Worm (Caenorhabditis elegans) whole organism, L2 larva: ENCODE results near the gene C11H1.9.

Source experiments
- C34F6.9 ChIP-seq: fragments of 150-350 bp; optimal IDR thresholded peaks from 2 replicates; lab custom pipeline; 2014; ENCODE audit warnings: missing biosample characterization, missing genetic modification characterization
- F13H6.1 ChIP-seq: sonication (generic microtip); optimal IDR thresholded peaks from 2 replicates; lab custom pipeline; 2016; ENCODE audit warnings: missing genetic modification characterization, missing compliant biosample characterization
- R02D3.7 ChIP-seq: fragments of 150-350 bp; optimal IDR thresholded peaks from 2 replicates; lab custom pipeline; 2014; ENCODE audit warnings: missing biosample characterization, missing genetic modification characterization
- Y55F3AM.14 ChIP-seq: fragments of 200-800 bp; sonication (Bioruptor generic); optimal IDR thresholded peaks from 2 replicates; lab custom pipeline; 2018; ENCODE audit warnings: mild to moderate bottlenecking, missing genetic modification characterization, missing compliant biosample characterization
- ZK546.5 ChIP-seq: sonication (generic microtip); optimal IDR thresholded peaks from 2 replicates; lab custom pipeline; 2017; ENCODE audit warnings: missing biosample characterization, missing genetic modification characterization
- alr-1 ChIP-seq: fragments of 150-350 bp; optimal IDR thresholded peaks from 2 replicates; lab custom pipeline; 2014; ENCODE audit warnings: missing biosample characterization, missing genetic modification characterization
- aly-2 ChIP-seq: fragments of 150-350 bp; optimal IDR thresholded peaks from 2 replicates; lab custom pipeline; 2014; ENCODE audit warnings: missing biosample characterization, missing genetic modification characterization
- ama-1 ChIP-seq: fragments of 150-350 bp; optimal IDR thresholded peaks from 2 replicates; lab custom pipeline; 2018; ENCODE audit warnings: inconsistent platforms
- blmp-1 ChIP-seq: sonication (generic microtip); optimal IDR thresholded peaks from 2 replicates; lab custom pipeline; 2017; ENCODE audit warnings: missing genetic modification characterization, mild to moderate bottlenecking, missing compliant biosample characterization, antibody characterized with exemption, moderate library complexity; ENCODE audit not compliant: insufficient read depth
- ceh-16 ChIP-seq: fragments of 150-350 bp; optimal IDR thresholded peaks from 2 replicates; lab custom pipeline; 2014; ENCODE audit warnings: missing biosample characterization, missing genetic modification characterization
- ceh-82 ChIP-seq: fragments of 150-350 bp; optimal IDR thresholded peaks from 2 replicates; lab custom pipeline; 2014; ENCODE audit warnings: missing biosample characterization, missing genetic modification characterization
- crh-2 ChIP-seq: sonication (generic microtip); optimal IDR thresholded peaks from 2 replicates; lab custom pipeline; 2017; ENCODE audit warnings: missing biosample characterization, missing genetic modification characterization
- dmd-4 ChIP-seq: sonication (generic microtip); optimal IDR thresholded peaks from 2 replicates; lab custom pipeline; 2017; ENCODE audit warnings: missing biosample characterization, missing genetic modification characterization
- egl-27 ChIP-seq: sonication (generic microtip); optimal IDR thresholded peaks from 3 replicates; lab custom pipeline; 2017; ENCODE audit warnings: missing biosample characterization, missing genetic modification reagents, missing genetic modification characterization
- elt-1 ChIP-seq: fragments of 150-350 bp; optimal IDR thresholded peaks from 2 replicates; lab custom pipeline; 2014; ENCODE audit warnings: missing biosample characterization, missing genetic modification characterization
- elt-3 ChIP-seq: sonication (generic microtip); optimal IDR thresholded peaks from 2 replicates; lab custom pipeline; 2017; ENCODE audit warnings: missing biosample characterization, missing genetic modification characterization
- fos-1 ChIP-seq: fragments of 150-350 bp; optimal IDR thresholded peaks from 2 replicates; lab custom pipeline; 2014; ENCODE audit warnings: missing biosample characterization, missing genetic modification characterization
- gmeb-1 ChIP-seq: fragments of 150-350 bp; optimal IDR thresholded peaks from 2 replicates; lab custom pipeline; 2014; ENCODE audit warnings: missing biosample characterization, missing genetic modification characterization
- lin-13 ChIP-seq: fragments of 150-350 bp; optimal IDR thresholded peaks from 2 replicates; lab custom pipeline; 2014; ENCODE audit warnings: missing biosample characterization, missing genetic modification reagents, missing genetic modification characterization
- lin-39 ChIP-seq: fragments of 150-350 bp; optimal IDR thresholded peaks from 2 replicates; lab custom pipeline; 2014; ENCODE audit warnings: missing biosample characterization, missing genetic modification reagents, missing genetic modification characterization
- lsy-2 ChIP-seq, 2 experiments: fragments of 150-350 bp in 1 of 2; sonication (generic microtip) in 1 of 2; optimal IDR thresholded peaks; 2 replicates each; lab custom pipeline; 2014 to 2017; ENCODE audit warnings: missing biosample characterization in 2 of 2, missing genetic modification characterization in 2 of 2
- mbf-1 ChIP-seq: sonication (generic microtip); optimal IDR thresholded peaks from 2 replicates; lab custom pipeline; 2017; ENCODE audit warnings: missing biosample characterization, missing genetic modification characterization
- mdl-1 ChIP-seq, 2 experiments: fragments of 150-350 bp in 1 of 2; sonication (generic microtip) in 1 of 2; optimal IDR thresholded peaks; 2 replicates each; lab custom pipeline; 2017; ENCODE audit warnings: missing biosample characterization in 2 of 2, missing genetic modification characterization in 2 of 2
- nhr-10 ChIP-seq: sonication (generic microtip); optimal IDR thresholded peaks from 2 replicates; lab custom pipeline; 2017; ENCODE audit warnings: missing biosample characterization, missing genetic modification characterization
- nhr-11 ChIP-seq: fragments of 150-350 bp; optimal IDR thresholded peaks from 2 replicates; lab custom pipeline; 2014; ENCODE audit warnings: missing biosample characterization, missing genetic modification characterization
- nhr-12 ChIP-seq: fragments of 150-350 bp; optimal IDR thresholded peaks from 2 replicates; lab custom pipeline; 2014; ENCODE audit warnings: missing biosample characterization, missing genetic modification characterization
- nhr-129 ChIP-seq: fragments of 150-350 bp; optimal IDR thresholded peaks from 2 replicates; lab custom pipeline; 2014; ENCODE audit warnings: missing biosample characterization, missing genetic modification characterization
- nhr-21 ChIP-seq: fragments of 150-350 bp; optimal IDR thresholded peaks from 2 replicates; lab custom pipeline; 2014; ENCODE audit warnings: missing biosample characterization, missing genetic modification characterization
- nhr-23 ChIP-seq: fragments of 150-350 bp; optimal IDR thresholded peaks from 2 replicates; lab custom pipeline; 2014; ENCODE audit warnings: missing biosample characterization, missing genetic modification reagents, missing genetic modification characterization
- nhr-237 ChIP-seq: fragments of 150-350 bp; optimal IDR thresholded peaks from 2 replicates; lab custom pipeline; 2014; ENCODE audit warnings: missing biosample characterization, missing genetic modification characterization
- nhr-77 ChIP-seq: fragments of 150-350 bp; optimal IDR thresholded peaks from 2 replicates; lab custom pipeline; 2014; ENCODE audit warnings: missing biosample characterization, missing genetic modification characterization
- sem-4 ChIP-seq: fragments of 150-350 bp; optimal IDR thresholded peaks from 2 replicates; lab custom pipeline; 2014; ENCODE audit warnings: missing biosample characterization, missing genetic modification reagents, missing genetic modification characterization
- skn-1 ChIP-seq: sonication (generic microtip); optimal IDR thresholded peaks from 2 replicates; lab custom pipeline; 2017; ENCODE audit warnings: missing biosample characterization, missing genetic modification characterization
- sma-3 ChIP-seq: sonication (generic microtip); optimal IDR thresholded peaks from 2 replicates; lab custom pipeline; 2016; ENCODE audit warnings: missing genetic modification reagents, missing genetic modification characterization, missing compliant biosample characterization
- unc-39 ChIP-seq: fragments of 150-350 bp; optimal IDR thresholded peaks from 2 replicates; lab custom pipeline; 2014; ENCODE audit warnings: missing biosample characterization, missing genetic modification characterization
- unc-55 ChIP-seq: fragments of 150-350 bp; sonication (generic microtip); optimal IDR thresholded peaks from 3 replicates; lab custom pipeline; 2014; ENCODE audit warnings: missing biosample characterization, missing genetic modification reagents, missing genetic modification characterization
- unc-62 ChIP-seq: fragments of 150-350 bp; optimal IDR thresholded peaks from 2 replicates; lab custom pipeline; 2014; ENCODE audit warnings: missing biosample characterization, missing genetic modification reagents, missing genetic modification characterization
- zag-1 ChIP-seq: fragments of 150-350 bp; optimal IDR thresholded peaks from 2 replicates; lab custom pipeline; 2014; ENCODE audit warnings: missing biosample characterization, missing genetic modification characterization
- ztf-11 ChIP-seq: sonication (generic microtip); optimal IDR thresholded peaks from 2 replicates; lab custom pipeline; 2017; ENCODE audit warnings: missing biosample characterization, missing genetic modification characterization
- ztf-4 ChIP-seq: fragments of 150-350 bp; optimal IDR thresholded peaks from 2 replicates; lab custom pipeline; 2014; ENCODE audit warnings: missing biosample characterization, missing genetic modification characterization

Gene C11H1.9

DNA sequence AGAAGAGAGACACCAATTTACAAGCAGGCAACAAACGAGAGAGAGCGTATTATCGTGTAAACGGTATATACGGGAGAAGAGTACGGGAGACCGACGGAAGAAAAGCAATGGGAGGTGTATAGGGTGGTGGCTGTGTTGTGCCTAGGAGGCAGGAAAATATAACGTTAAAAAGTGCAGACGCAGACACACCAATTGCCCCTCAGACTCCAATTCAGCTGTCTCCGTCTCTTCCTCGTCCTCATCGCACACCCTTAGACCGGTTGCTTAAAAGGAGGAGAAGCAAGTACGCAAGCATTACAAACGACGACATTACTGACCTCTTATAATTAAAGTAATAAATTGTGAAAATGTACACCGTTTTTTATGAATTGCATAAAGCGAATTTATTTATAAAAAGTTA, 7.8 kb downstream of the C11H1.9 start (continued):
- TF ChIP-seq dmd-4 (tag; lab: Kevin White, UChicago) (no peak), gmeb-1 (tag; lab: Kevin White, UChicago) (peak; percentile 42), unc-39 (tag; lab: Kevin White, UChicago) (no peak), Y55F3AM.14 (GFP tag; lab: Kevin White, UChicago) (no peak), ztf-11 (tag; lab: Kevin White, UChicago) (no peak), blmp-1 (tag; lab: Kevin White, UChicago) (peak; percentile 22), mdl-1 (tag; optimal IDR thresholded peaks at IDR 0.05; lab: Kevin White, UChicago) (peak; percentile 35 to 42), zag-1 (tag; lab: Kevin White, UChicago) (peak; percentile 49), C34F6.9 (peak; percentile 82), sem-4 (tag; lab: Kevin White, UChicago) (peak; percentile 78), egl-27 (peak; percentile 58), elt-3 (tag; lab: Kevin White, UChicago) (no peak), crh-2 (peak; percentile 55), lin-13 (GFP tag; lab: Kevin White, UChicago) (peak; percentile 95), ceh-82 (peak; percentile 35), F13H6.1 (tag; lab: Kevin White, UChicago) (peak; percentile 86), skn-1 (tag; lab: Kevin White, UChicago) (peak; percentile 59), nhr-21 (tag; lab: Kevin White, UChicago) (peak; percentile 69), unc-55 (GFP tag; lab: Kevin White, UChicago) (peak; percentile 81), ceh-16 (tag; lab: Kevin White, UChicago) (peak; percentile 70), mbf-1 (tag; lab: Kevin White, UChicago) (no peak), elt-1 (tag; lab: Kevin White, UChicago) (no peak)

DNA sequence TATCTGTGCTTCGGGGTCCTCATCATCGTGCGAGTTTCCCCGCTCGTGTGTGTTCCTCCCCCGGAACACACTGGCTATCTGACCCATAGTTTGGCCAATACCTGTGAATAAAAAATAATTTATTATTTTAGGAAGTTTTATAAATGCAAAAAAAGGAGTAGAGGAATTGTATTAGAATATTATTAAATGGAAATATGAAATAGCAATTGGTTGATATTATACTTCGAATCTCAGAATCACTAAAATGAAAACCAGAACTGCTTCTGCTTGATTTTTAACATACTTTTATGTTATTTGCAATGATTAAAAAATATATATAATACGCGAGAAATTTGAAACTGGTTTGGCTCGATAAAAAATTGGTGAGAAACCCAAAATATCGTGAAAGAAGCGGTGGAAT, 8.6 kb downstream of the C11H1.9 start, which contains the start of gene mgrn-1:
TSS of gene mgrn-1 (minus strand) at position 101 of the 400 bp plus-strand sequence.
- TF ChIP-seq egl-27: no peak
- no peak for TF ChIP-seq fos-1 (tag; lab: Kevin White, UChicago)
- no peak for TF ChIP-seq nhr-129 (tag; lab: Kevin White, UChicago)
- no peak for TF ChIP-seq lin-39 (tag; lab: Kevin White, UChicago)
- no peak for TF ChIP-seq nhr-237 (tag; lab: Kevin White, UChicago)
- no peak for TF ChIP-seq ztf-4 (tag; lab: Kevin White, UChicago)
- no peak for TF ChIP-seq nhr-10 (tag; lab: Kevin White, UChicago)
- no peak for TF ChIP-seq R02D3.7
- no peak for TF ChIP-seq ZK546.5 (tag; lab: Kevin White, UChicago)
- no peak for TF ChIP-seq nhr-23 (tag; lab: Kevin White, UChicago)
- no peak for TF ChIP-seq nhr-11 (tag; lab: Kevin White, UChicago)
- no peak for TF ChIP-seq ceh-82
- no peak for TF ChIP-seq alr-1 (tag; lab: Kevin White, UChicago)
- TF ChIP-seq ama-1 (lab: Kevin White, UChicago): no peak
- TF ChIP-seq zag-1 (tag; lab: Kevin White, UChicago): no peak
- TF ChIP-seq elt-3 (tag; lab: Kevin White, UChicago): no peak
- no peak for TF ChIP-seq gmeb-1 (tag; lab: Kevin White, UChicago)
- no peak for TF ChIP-seq unc-55 (GFP tag; lab: Kevin White, UChicago)

DNA sequence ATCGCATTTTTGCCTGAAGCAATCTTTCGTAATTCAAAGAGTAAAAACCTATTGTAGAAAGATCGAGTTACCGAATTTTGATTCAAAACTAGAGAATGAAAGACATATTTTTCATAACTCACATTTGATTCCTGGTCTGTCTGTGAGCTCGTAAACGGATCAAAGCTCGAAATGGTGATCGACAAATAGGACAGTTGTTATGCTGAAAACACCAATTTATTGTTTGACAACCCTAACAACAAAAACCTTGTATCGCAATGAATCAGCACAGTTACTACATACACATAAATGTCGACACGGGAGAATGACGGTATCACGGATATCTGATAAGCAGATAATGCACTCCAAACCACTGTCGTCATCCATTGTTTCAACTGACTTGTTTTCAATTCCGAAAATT, 10.5 kb downstream of the C11H1.9 start:
- TF ChIP-seq sma-3 (GFP tag; lab: Kevin White, UChicago): no peak
- TF ChIP-seq nhr-12: no peak
- no peak for TF ChIP-seq nhr-11 (tag; lab: Kevin White, UChicago)
- TF ChIP-seq lsy-2 (tag; optimal IDR thresholded peaks at IDR 0.05; lab: Kevin White, UChicago): no peak
- no peak for TF ChIP-seq aly-2 (tag; lab: Kevin White, UChicago)
- TF ChIP-seq ama-1 (lab: Kevin White, UChicago): no peak
- TF ChIP-seq ZK546.5 (tag; lab: Kevin White, UChicago): no peak
- TF ChIP-seq mbf-1 (tag; lab: Kevin White, UChicago): no peak
- TF ChIP-seq nhr-21 (tag; lab: Kevin White, UChicago): no peak
- no peak for TF ChIP-seq alr-1 (tag; lab: Kevin White, UChicago)
- TF ChIP-seq lin-39 (tag; lab: Kevin White, UChicago): no peak
- no peak for TF ChIP-seq ztf-11 (tag; lab: Kevin White, UChicago)
- TF ChIP-seq ztf-4 (tag; lab: Kevin White, UChicago): no peak
- no peak for TF ChIP-seq ceh-82
- no peak for TF ChIP-seq unc-62 (GFP tag; lab: Kevin White, UChicago)
- TF ChIP-seq Y55F3AM.14 (GFP tag; lab: Kevin White, UChicago): no peak
- TF ChIP-seq nhr-77: no peak
- TF ChIP-seq R02D3.7: no peak
- TF ChIP-seq egl-27: no peak
